Worm (Caenorhabditis elegans): ENCODE measurements around the gene Y59H11AR.4.

Gene Y59H11AR.4

DNA sequence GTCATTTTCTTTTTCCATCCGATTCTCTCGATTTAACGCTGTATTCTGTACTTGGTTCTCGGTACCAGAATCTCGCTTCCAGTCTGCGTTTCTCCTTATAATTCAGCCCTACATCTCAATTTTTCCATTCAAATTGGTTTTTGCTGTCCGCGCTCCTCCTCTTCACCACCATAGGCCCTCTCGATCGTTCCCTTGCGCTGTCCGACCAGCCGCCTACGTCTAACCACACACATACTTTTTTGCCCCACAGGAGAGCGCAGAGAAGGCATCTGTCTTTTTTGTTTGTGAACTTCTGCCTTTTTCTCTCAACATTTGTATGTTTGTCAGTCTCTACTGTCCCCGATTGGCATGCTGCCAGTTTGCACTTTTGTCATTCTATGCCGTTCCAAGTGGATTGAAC lies 26.8 kb upstream of the Y59H11AR.4 start, which contains the start of gene F42A9.11 (continued):
- TF ChIP-seq daf-8 (GFP tag; IDR thresholded peaks at IDR 0.05) (no peak), daf-16 (GFP tag; optimal IDR thresholded peaks at IDR 0.05) (no peak), daf-16 (tag; optimal IDR thresholded peaks at IDR 0.05) (peak; percentile 48), dve-1 (tag; optimal IDR thresholded peaks at IDR 0.05; ENCODE audit: insufficient read depth) (peak; percentile 14), nhr-111 (GFP tag; optimal IDR thresholded peaks at IDR 0.05) (no peak), dmd-6 (GFP tag; IDR thresholded peaks at IDR 0.05) (peak; percentile 16; the same call in 1 of the 2 replicates), lir-3 (tag; optimal IDR thresholded peaks at IDR 0.05) (no peak), mep-1 (tag; optimal IDR thresholded peaks at IDR 0.05) (peak; percentile 51), hmg-1.1 (GFP tag; IDR thresholded peaks at IDR 0.05) (peak; percentile 52; the same call in 1 of the 2 replicates), nhr-6 (tag; optimal IDR thresholded peaks at IDR 0.05) (peak; percentile 28)

DNA sequence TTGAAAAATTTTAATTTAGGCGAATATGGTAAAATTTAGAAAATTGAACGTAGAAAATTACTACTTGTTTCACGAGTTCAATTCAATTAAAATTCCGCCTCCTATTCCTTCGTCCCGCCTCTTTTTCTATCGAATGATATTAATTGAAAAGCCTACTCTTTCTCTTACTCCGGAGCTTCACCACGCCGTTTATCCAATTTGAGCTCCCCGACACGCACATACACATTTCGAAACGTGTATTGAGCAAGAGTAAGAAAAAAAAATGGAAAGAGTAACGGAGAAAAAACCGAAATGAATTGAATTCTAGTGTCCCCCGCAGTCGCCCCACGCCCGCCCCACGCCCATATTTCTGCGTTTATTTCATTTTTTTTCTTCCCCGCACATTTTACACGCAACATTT lies 25.7 kb upstream of the Y59H11AR.4 start:
- 0 out of 2 replicates have a peak, but pooled peaks have one; percentile 18 for TF ChIP-seq ctbp-1 (GFP tag; IDR thresholded peaks at IDR 0.05)
- no peak for TF ChIP-seq snpc-4 (tag; optimal IDR thresholded peaks at IDR 0.05)
- TF ChIP-seq egl-43 (GFP tag; IDR thresholded peaks at IDR 0.05) = 0 out of 2 replicates have a peak, but pooled peaks have one; percentile 24
- no peak for TF ChIP-seq fos-1 (tag; optimal IDR thresholded peaks at IDR 0.05)
- TF ChIP-seq ceh-32 (tag; optimal IDR thresholded peaks at IDR 0.05; ENCODE audit: poor library complexity) = no peak
- TF ChIP-seq pha-4 (GFP tag; IDR thresholded peaks at IDR 0.05) = 0 out of 2 replicates have a peak, but pooled peaks have one; percentile 8
- TF ChIP-seq pha-4 (tag; optimal IDR thresholded peaks at IDR 0.05) = no peak
- peak; percentile 70; the same call in 1 of the 2 replicates for TF ChIP-seq T26A8.4 (GFP tag; IDR thresholded peaks at IDR 0.05)
- peak in 1 of 2 experiments; percentile 4 for TF ChIP-seq hif-1 (tag; optimal IDR thresholded peaks at IDR 0.05)
- no peak for TF ChIP-seq nhr-11 (tag; optimal IDR thresholded peaks at IDR 0.05)
- no peak for TF ChIP-seq hmg-1.1 (GFP tag; IDR thresholded peaks at IDR 0.05)
- TF ChIP-seq aha-1 (tag) = peak; percentile 8
- TF ChIP-seq lin-29 (GFP tag; IDR thresholded peaks at IDR 0.05) = no peak
- no peak for TF ChIP-seq mdt-29 (GFP tag; IDR thresholded peaks at IDR 0.05)

DNA sequence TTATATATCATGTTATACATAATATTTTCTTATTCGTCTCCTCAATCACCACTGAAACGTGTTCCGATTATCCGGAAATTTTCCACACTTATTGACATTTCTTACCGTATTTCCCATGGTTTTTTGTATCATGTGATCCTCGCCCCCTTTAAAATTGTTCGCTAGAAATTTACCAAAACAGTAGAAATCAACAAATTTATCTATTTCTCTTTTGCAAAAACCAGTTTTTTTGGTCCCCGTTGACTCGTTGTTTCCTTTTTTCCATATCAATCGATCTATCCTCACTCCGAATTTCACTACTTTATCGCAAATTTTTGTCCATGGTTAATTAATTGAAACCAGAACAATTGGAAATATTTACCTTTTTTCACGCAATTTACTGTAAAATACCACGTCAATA lies 25.2 kb upstream of the Y59H11AR.4 start:
- TF ChIP-seq skn-1 (tag; optimal IDR thresholded peaks at IDR 0.05) = no peak
- TF ChIP-seq lin-15B (tag; optimal IDR thresholded peaks at IDR 0.05) = no peak
- no peak for TF ChIP-seq dmd-9 (GFP tag; IDR thresholded peaks at IDR 0.05)
- no peak for TF ChIP-seq spr-1 (tag; optimal IDR thresholded peaks at IDR 0.05)
- no peak for TF ChIP-seq hlh-30 (tag; optimal IDR thresholded peaks at IDR 0.05; ENCODE audit: insufficient read depth)
- TF ChIP-seq nhr-25 (tag; optimal IDR thresholded peaks at IDR 0.05; ENCODE audit: borderline replicate concordance, insufficient read depth) = no peak
- TF ChIP-seq hlh-11 (tag; optimal IDR thresholded peaks at IDR 0.05) = no peak
- TF ChIP-seq madf-9 (GFP tag; conservative IDR thresholded peaks at IDR 0.05) = no peak
- no peak for TF ChIP-seq T26A8.4 (GFP tag; IDR thresholded peaks at IDR 0.05)
- TF ChIP-seq aha-1 (tag) = no peak
- no peak for TF ChIP-seq nhr-48 (tag; optimal IDR thresholded peaks at IDR 0.05)
- TF ChIP-seq D1046.2 (GFP tag; IDR thresholded peaks at IDR 0.05) = no peak

DNA sequence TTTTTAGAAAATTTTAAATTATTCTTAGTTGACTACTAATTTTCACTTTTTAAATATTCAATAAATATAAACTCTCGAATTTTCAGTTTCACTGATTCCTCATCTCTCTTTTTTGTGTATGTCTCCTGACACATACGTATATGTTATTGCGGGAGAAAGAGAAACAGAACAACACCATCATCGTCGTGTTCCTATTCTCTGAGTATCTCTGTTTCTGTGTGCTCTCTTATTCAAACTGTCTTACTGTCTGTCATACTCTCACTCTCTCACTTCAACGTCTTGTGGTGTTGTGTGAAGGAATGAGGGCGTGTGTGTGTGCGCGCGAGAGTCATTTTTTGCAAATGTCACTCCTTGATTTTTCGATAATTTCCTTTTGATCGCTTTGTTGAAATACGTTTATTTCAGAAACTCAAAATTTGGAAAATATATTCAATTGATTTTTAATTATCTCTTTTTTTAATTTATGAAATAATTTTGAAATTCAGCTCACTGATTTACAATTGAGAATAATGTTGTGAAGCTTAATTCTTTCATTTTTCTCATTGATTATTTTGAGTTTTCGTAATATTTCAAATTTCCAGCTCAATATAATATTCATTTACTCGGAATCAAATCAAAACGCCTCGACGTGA lies 19.7 kb upstream of the Y59H11AR.4 start, which contains the start of gene lin-49:
lin-49 (plus strand) TSS at position 582 of the 632 bp plus-strand sequence.
- TF ChIP-seq nhr-28 (tag; optimal IDR thresholded peaks at IDR 0.05) = peak; percentile 84
- TF ChIP-seq pha-4 (GFP tag; IDR thresholded peaks at IDR 0.05) = no peak
- peak; percentile 65 for TF ChIP-seq pha-4 (tag; optimal IDR thresholded peaks at IDR 0.05)
- peak; percentile 1 for TF ChIP-seq fkh-10 (GFP tag; optimal IDR thresholded peaks at IDR 0.05)
- TF ChIP-seq nhr-102 (tag; optimal IDR thresholded peaks at IDR 0.05) = peak; percentile 20
- peak; percentile 76 for TF ChIP-seq nhr-6 (tag; optimal IDR thresholded peaks at IDR 0.05)
- peak; percentile 15 for TF ChIP-seq ztf-7 (tag; optimal IDR thresholded peaks at IDR 0.05)
- TF ChIP-seq lin-13 (GFP tag; optimal IDR thresholded peaks at IDR 0.05) = peak; percentile 47
- TF ChIP-seq mxl-2 (GFP tag; conservative IDR thresholded peaks at IDR 0.05) = no peak
- TF ChIP-seq hif-1 (tag; optimal IDR thresholded peaks at IDR 0.05) = peak in 1 of 2 experiments; percentile 38
- TF ChIP-seq daf-16 (GFP tag; optimal IDR thresholded peaks at IDR 0.05) = peak in 1 of 2 experiments; percentile 79
- TF ChIP-seq daf-16 (tag; optimal IDR thresholded peaks at IDR 0.05) = peak; percentile 80
- peak; percentile 56 for TF ChIP-seq rbr-2 (tag; optimal IDR thresholded peaks at IDR 0.05)
- TF ChIP-seq ctbp-1 (GFP tag; IDR thresholded peaks at IDR 0.05) = 0 out of 2 replicates have a peak, but pooled peaks have one; percentile 42
- no peak for TF ChIP-seq lin-29 (GFP tag; IDR thresholded peaks at IDR 0.05)
- peak; percentile 62 for TF ChIP-seq dmd-6 (GFP tag; IDR thresholded peaks at IDR 0.05)
- TF ChIP-seq mxl-3 (GFP tag; optimal IDR thresholded peaks at IDR 0.05) = peak; percentile 68
- TF ChIP-seq nhr-42 (GFP tag; IDR thresholded peaks at IDR 0.05) = no peak
- peak; percentile 7 for TF ChIP-seq nhr-11 (tag; optimal IDR thresholded peaks at IDR 0.05)
- TF ChIP-seq hlh-11 (tag; optimal IDR thresholded peaks at IDR 0.05) = peak; percentile 86
- TF ChIP-seq nhr-48 (tag; optimal IDR thresholded peaks at IDR 0.05) = peak; percentile 12
- no peak for TF ChIP-seq saeg-2 (GFP tag; IDR thresholded peaks at IDR 0.05)
- TF ChIP-seq lin-38 (GFP tag; IDR thresholded peaks at IDR 0.05) = peak; percentile 44

All from whole organism, L4 larva.